Worm (Caenorhabditis elegans): ENCODE measurements around the gene srg-58.

Gene srg-58

DNA sequence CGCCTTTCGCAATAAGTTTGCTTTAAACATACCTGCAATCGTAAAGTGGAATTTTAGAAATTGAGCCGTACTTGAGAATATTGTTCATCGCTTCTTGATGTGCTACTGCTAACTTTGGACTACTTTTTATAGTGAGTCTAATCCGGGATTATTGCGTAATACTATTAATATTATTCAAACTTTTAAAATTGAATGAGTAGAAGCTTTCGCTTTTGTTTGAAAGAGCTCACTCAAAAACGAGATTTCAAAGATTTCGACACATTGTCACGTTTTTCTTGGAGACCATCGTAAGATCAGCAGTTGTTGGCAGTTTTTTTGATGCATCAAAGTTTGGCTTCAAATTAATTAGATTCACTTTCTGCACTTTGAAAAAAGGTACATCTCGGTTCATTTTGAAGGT is 45.8 kb downstream of the srg-58 start, which contains the start of gene srt-28:
Gene srt-28, minus strand, starts transcription at position 101 of the 400 bp plus-strand sequence.
- no peak for TF ChIP-seq fos-1 (tag; optimal IDR thresholded peaks at IDR 0.05)
- no peak for TF ChIP-seq sma-9 (GFP tag; optimal IDR thresholded peaks at IDR 0.05)
- no peak for TF ChIP-seq sma-9 (tag; optimal IDR thresholded peaks at IDR 0.05)
- TF ChIP-seq egl-27 (tag; optimal IDR thresholded peaks at IDR 0.05) = no peak
- no peak for TF ChIP-seq peb-1 (tag; optimal IDR thresholded peaks at IDR 0.05)
- no peak for TF ChIP-seq crh-2 (tag; optimal IDR thresholded peaks at IDR 0.05)
- no peak for TF ChIP-seq nhr-129 (tag; optimal IDR thresholded peaks at IDR 0.05)
- no peak for TF ChIP-seq aly-2 (tag; optimal IDR thresholded peaks at IDR 0.05)
- TF ChIP-seq lin-11 (tag; optimal IDR thresholded peaks at IDR 0.05) = no peak
- TF ChIP-seq nhr-10 (tag; optimal IDR thresholded peaks at IDR 0.05) = no peak
- TF ChIP-seq nhr-77 (tag; optimal IDR thresholded peaks at IDR 0.05) = no peak
- no peak for TF ChIP-seq mab-5 (tag; optimal IDR thresholded peaks at IDR 0.05)
- no peak for TF ChIP-seq lsy-2 (tag; optimal IDR thresholded peaks at IDR 0.05)
- TF ChIP-seq unc-39 (tag; optimal IDR thresholded peaks at IDR 0.05) = no peak

DNA sequence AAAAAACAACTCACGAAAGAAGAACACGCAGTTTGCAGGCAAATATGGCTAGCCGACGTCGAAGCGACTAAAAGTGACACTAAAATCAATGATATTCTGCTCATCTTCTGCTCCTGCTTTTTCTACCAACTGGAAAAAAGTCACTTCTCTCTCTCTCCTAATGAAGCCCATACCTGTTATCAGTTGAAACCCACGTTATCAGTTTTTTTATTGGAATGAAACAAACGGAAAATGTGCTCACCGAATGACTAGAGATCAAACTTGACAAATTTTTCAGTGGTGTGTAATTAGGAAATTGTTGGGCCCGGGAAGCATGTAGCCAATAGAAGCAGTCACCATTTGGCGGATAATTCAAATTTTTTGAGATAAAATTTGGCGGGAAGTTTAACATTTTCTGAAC is 47.9 kb downstream of the srg-58 start, which contains the start of gene C24B9.3:
Gene C24B9.3, minus strand, starts transcription at position 171 of the 400 bp plus-strand sequence.
- TF ChIP-seq ceh-16 (tag; optimal IDR thresholded peaks at IDR 0.05) (no peak), nhr-129 (tag; optimal IDR thresholded peaks at IDR 0.05) (no peak), gmeb-1 (tag; optimal IDR thresholded peaks at IDR 0.05) (peak; percentile 5), ztf-1 (GFP tag; conservative IDR thresholded peaks at IDR 0.05) (no peak), nhr-23 (tag; optimal IDR thresholded peaks at IDR 0.05) (no peak), fos-1 (tag; optimal IDR thresholded peaks at IDR 0.05) (peak; percentile 69), crh-2 (tag; optimal IDR thresholded peaks at IDR 0.05) (peak; percentile 8), nhr-21 (tag; optimal IDR thresholded peaks at IDR 0.05) (no peak), skn-1 (tag; optimal IDR thresholded peaks at IDR 0.05) (no peak), nhr-12 (tag; optimal IDR thresholded peaks at IDR 0.05) (no peak), elt-1 (tag; optimal IDR thresholded peaks at IDR 0.05) (no peak), nhr-25 (tag; optimal IDR thresholded peaks at IDR 0.05) (no peak), Y55F3AM.14 (GFP tag; optimal IDR thresholded peaks at IDR 0.05) (no peak), lin-13 (GFP tag; optimal IDR thresholded peaks at IDR 0.05) (no peak), R02D3.7 (tag; optimal IDR thresholded peaks at IDR 0.05) (no peak), dmd-4 (tag; optimal IDR thresholded peaks at IDR 0.05) (no peak), egl-27 (tag; optimal IDR thresholded peaks at IDR 0.05) (no peak), lin-39 (tag; optimal IDR thresholded peaks at IDR 0.05) (no peak), nhr-77 (tag; optimal IDR thresholded peaks at IDR 0.05) (no peak), aly-2 (tag; optimal IDR thresholded peaks at IDR 0.05) (no peak), peb-1 (tag; optimal IDR thresholded peaks at IDR 0.05) (no peak), nhr-6 (tag; optimal IDR thresholded peaks at IDR 0.05) (no peak), unc-39 (tag; optimal IDR thresholded peaks at IDR 0.05) (no peak), sma-3 (GFP tag; optimal IDR thresholded peaks at IDR 0.05) (no peak), sma-9 (GFP tag; optimal IDR thresholded peaks at IDR 0.05) (peak; percentile 39), sma-9 (tag; optimal IDR thresholded peaks at IDR 0.05) (no peak), mbf-1 (tag; optimal IDR thresholded peaks at IDR 0.05) (no peak), zag-1 (tag; optimal IDR thresholded peaks at IDR 0.05) (no peak), ztf-4 (tag; optimal IDR thresholded peaks at IDR 0.05) (no peak), alr-1 (tag; optimal IDR thresholded peaks at IDR 0.05) (no peak), lin-11 (tag; optimal IDR thresholded peaks at IDR 0.05) (no peak)

DNA sequence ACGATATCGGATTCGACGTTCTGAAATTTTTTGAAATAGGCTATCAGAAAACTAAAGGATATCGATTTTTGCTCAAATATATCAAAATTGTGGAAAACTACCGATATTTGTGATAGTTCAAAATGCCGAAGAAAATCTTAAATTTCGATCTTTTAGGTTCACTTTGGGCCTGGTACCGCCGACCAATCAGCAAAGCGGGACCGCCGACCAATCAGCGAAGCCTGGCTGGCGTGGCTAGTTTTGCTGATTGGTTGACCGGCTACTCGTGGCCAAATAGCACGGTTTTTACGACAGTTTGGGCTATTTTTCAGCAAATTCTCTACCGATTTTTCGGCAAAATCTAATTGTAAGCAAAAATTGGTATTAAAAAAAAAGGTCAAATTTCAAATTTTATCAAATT is 49.2 kb downstream of the srg-58 start:
- TF ChIP-seq snpc-4 (tag; optimal IDR thresholded peaks at IDR 0.05) (no peak), egl-27 (tag; optimal IDR thresholded peaks at IDR 0.05) (no peak), ama-1 (optimal IDR thresholded peaks at IDR 0.05) (no peak), ztf-11 (tag; optimal IDR thresholded peaks at IDR 0.05) (no peak), ceh-16 (tag; optimal IDR thresholded peaks at IDR 0.05) (no peak), nhr-11 (tag; optimal IDR thresholded peaks at IDR 0.05) (no peak), unc-55 (GFP tag; optimal IDR thresholded peaks at IDR 0.05) (no peak), sem-4 (tag; optimal IDR thresholded peaks at IDR 0.05) (no peak), aly-2 (tag; optimal IDR thresholded peaks at IDR 0.05) (no peak), sma-3 (GFP tag; optimal IDR thresholded peaks at IDR 0.05) (no peak), lin-13 (GFP tag; optimal IDR thresholded peaks at IDR 0.05) (no peak), nhr-77 (tag; optimal IDR thresholded peaks at IDR 0.05) (no peak), dmd-4 (tag; optimal IDR thresholded peaks at IDR 0.05) (no peak), F13H6.1 (tag; optimal IDR thresholded peaks at IDR 0.05) (no peak), mdl-1 (tag; optimal IDR thresholded peaks at IDR 0.05) (no peak), ZK546.5 (tag; optimal IDR thresholded peaks at IDR 0.05) (no peak)
